Fruit fly (Drosophila melanogaster) whole organism, embryonic: ENCODE measurements around the gene CheB38c.
A peak's percentile ranks its signal among the peaks of the same experiment; 100 is the strongest.

Source experiments
- Ada2b ChIP-seq: fragments of 200-800 bp; sonication (Bioruptor generic); IDR thresholded peaks from 2 replicates; pipeline ENCODE4 v1.3.6; 2022; ENCODE audit warnings: missing biosample characterization, missing genetic modification characterization
- B-H2 ChIP-seq: fragments of 200-800 bp; sonication (Bioruptor generic); optimal IDR thresholded peaks from 2 replicates; lab custom pipeline; 2018; ENCODE audit warnings: missing biosample characterization, mild to moderate bottlenecking, missing genetic modification characterization
- Bdp1 ChIP-seq: fragments of 200-800 bp; sonication (Bioruptor generic); optimal IDR thresholded peaks from 3 replicates; lab custom pipeline; 2016; ENCODE audit warnings: missing biosample characterization, missing genetic modification characterization
- CG10209 ChIP-seq: fragments of 200-800 bp; sonication (Bioruptor generic); optimal IDR thresholded peaks from 3 replicates; lab custom pipeline; 2017; ENCODE audit warnings: missing biosample characterization, mild to moderate bottlenecking, missing genetic modification characterization, missing genetic modification reagents
- CG10654 ChIP-seq: fragments of 200-800 bp; sonication (Bioruptor generic); optimal IDR thresholded peaks from 2 replicates; lab custom pipeline; 2016; ENCODE audit warnings: missing biosample characterization, missing genetic modification characterization
- CG11085 ChIP-seq: fragments of 200-800 bp; sonication (Bioruptor generic); IDR thresholded peaks from 2 replicates; pipeline ENCODE4 v1.3.6; 2022; ENCODE audit warnings: missing biosample characterization, missing genetic modification characterization
- CG11093 ChIP-seq: fragments of 200-800 bp; sonication (Bioruptor generic); IDR thresholded peaks from 3 replicates; pipeline ENCODE4 v1.3.6; 2022; ENCODE audit warnings: missing biosample characterization, missing genetic modification characterization
- CG12391 ChIP-seq: fragments of 200-800 bp; sonication (Bioruptor generic); optimal IDR thresholded peaks from 3 replicates; lab custom pipeline; 2018; ENCODE audit warnings: missing biosample characterization, mild to moderate bottlenecking, missing genetic modification characterization, moderate library complexity
- CG12942 ChIP-seq: fragments of 200-800 bp; sonication (Bioruptor generic); optimal IDR thresholded peaks from 3 replicates; lab custom pipeline; 2016; ENCODE audit warnings: missing biosample characterization, missing genetic modification characterization
- CG13287 ChIP-seq: fragments of 200-800 bp; sonication (Bioruptor generic); IDR thresholded peaks from 2 replicates; pipeline ENCODE4 v1.3.6; 2022; ENCODE audit warnings: missing biosample characterization, missing genetic modification characterization; ENCODE audit not compliant: partially characterized antibody
- CG13424 ChIP-seq: fragments of 200-800 bp; sonication (Bioruptor generic); optimal IDR thresholded peaks from 2 replicates; lab custom pipeline; 2019; ENCODE audit warnings: missing biosample characterization, mild to moderate bottlenecking, missing genetic modification characterization, moderate library complexity
- CG13775 ChIP-seq: fragments of 200-800 bp; sonication (Bioruptor generic); optimal IDR thresholded peaks from 3 replicates; lab custom pipeline; 2017; ENCODE audit warnings: missing biosample characterization, mild to moderate bottlenecking, missing genetic modification characterization
- CG14050 ChIP-seq: fragments of 200-800 bp; sonication (Bioruptor generic); IDR thresholded peaks from 3 replicates; pipeline ENCODE4 v1.3.6; 2022; ENCODE audit warnings: missing biosample characterization, missing genetic modification characterization
- CG1647 ChIP-seq: fragments of 200-800 bp; sonication (Bioruptor generic); optimal IDR thresholded peaks from 3 replicates; lab custom pipeline; 2016; ENCODE audit warnings: missing biosample characterization, missing genetic modification characterization
- CG17385 ChIP-seq: fragments of 200-800 bp; sonication (Bioruptor generic); optimal IDR thresholded peaks from 3 replicates; lab custom pipeline; 2018; ENCODE audit warnings: missing biosample characterization, mild to moderate bottlenecking, missing genetic modification characterization
- CG18262 ChIP-seq: fragments of 200-800 bp; optimal IDR thresholded peaks from 3 replicates; lab custom pipeline; 2019; ENCODE audit warnings: missing biosample characterization, mild to moderate bottlenecking, missing genetic modification characterization, moderate library complexity
- CG1832 ChIP-seq: fragments of 200-800 bp; sonication (Bioruptor generic); optimal IDR thresholded peaks from 2 replicates; lab custom pipeline; 2017; ENCODE audit warnings: missing biosample characterization, mild to moderate bottlenecking, missing genetic modification characterization, inconsistent platforms
- CG18476 ChIP-seq: fragments of 200-800 bp; sonication (Bioruptor generic); optimal IDR thresholded peaks from 2 replicates; lab custom pipeline; 2016; ENCODE audit warnings: missing biosample characterization, mild to moderate bottlenecking, missing genetic modification characterization
- CG31388 ChIP-seq: fragments of 200-800 bp; sonication (Bioruptor generic); optimal IDR thresholded peaks from 2 replicates; lab custom pipeline; 2016; ENCODE audit warnings: missing biosample characterization, missing genetic modification characterization
- CG5953 ChIP-seq: fragments of 200-800 bp; sonication (Bioruptor generic); IDR thresholded peaks from 2 replicates; pipeline ENCODE4 v1.3.6; 2022; ENCODE audit warnings: missing biosample characterization, missing genetic modification characterization
- CG6765 ChIP-seq: fragments of 200-800 bp; sonication (Bioruptor generic); optimal IDR thresholded peaks from 3 replicates; lab custom pipeline; 2017; ENCODE audit warnings: missing biosample characterization, mild to moderate bottlenecking, missing genetic modification characterization
- CG8089 ChIP-seq: fragments of 200-800 bp; sonication (Bioruptor generic); optimal IDR thresholded peaks from 3 replicates; lab custom pipeline; 2016; ENCODE audit warnings: missing biosample characterization, missing genetic modification characterization
- CTCF ChIP-seq: fragments of 200-800 bp; sonication (Bioruptor generic); optimal IDR thresholded peaks from 2 replicates; lab custom pipeline; 2017; ENCODE audit warnings: missing biosample characterization, mild to moderate bottlenecking, missing genetic modification characterization, moderate library complexity
- Deaf1 ChIP-seq: fragments of 200-800 bp; optimal IDR thresholded peaks from 3 replicates; lab custom pipeline; 2019; ENCODE audit warnings: missing biosample characterization, mild to moderate bottlenecking, missing genetic modification characterization, moderate library complexity
- Dfd ChIP-seq, 2 experiments: fragments of >200 bp; optimal IDR thresholded peaks; 2 replicates each; lab custom pipeline; 2017; ENCODE audit warnings: missing biosample characterization in 2 of 2, missing genetic modification characterization in 2 of 2
- Dip3 ChIP-seq: fragments of 200-800 bp; sonication (Bioruptor generic); optimal IDR thresholded peaks from 3 replicates; lab custom pipeline; 2016; ENCODE audit warnings: missing biosample characterization, missing genetic modification characterization
- Ets65A ChIP-seq: fragments of 200-800 bp; sonication (Bioruptor generic); peaks from one replicate; lab custom pipeline; 2016; ENCODE audit warnings: missing biosample characterization, missing genetic modification characterization
- Hmx ChIP-seq: fragments of 200-800 bp; sonication (Bioruptor generic); optimal IDR thresholded peaks from 2 replicates; lab custom pipeline; 2016; ENCODE audit warnings: missing biosample characterization, missing genetic modification characterization
- Hsf ChIP-seq: fragments of 200-800 bp; sonication (Bioruptor generic); optimal IDR thresholded peaks from 3 replicates; lab custom pipeline; 2016; ENCODE audit warnings: missing biosample characterization, missing genetic modification characterization
- NC2β ChIP-seq: fragments of 200-800 bp; sonication (Bioruptor generic); optimal IDR thresholded peaks from 2 replicates; lab custom pipeline; 2016; ENCODE audit warnings: missing biosample characterization, missing genetic modification characterization
- TFAM ChIP-seq: fragments of 200-800 bp; sonication (Bioruptor generic); optimal IDR thresholded peaks from 2 replicates; lab custom pipeline; 2017; ENCODE audit warnings: missing biosample characterization, missing genetic modification characterization, inconsistent platforms
- ara ChIP-seq: fragments of 200-800 bp; sonication (Bioruptor generic); IDR thresholded peaks from 2 replicates; pipeline ENCODE4 v1.3.6; 2022; ENCODE audit warnings: missing biosample characterization, missing genetic modification characterization
- br ChIP-seq: fragments of >200 bp; optimal IDR thresholded peaks from 2 replicates; lab custom pipeline; 2017
- bsh ChIP-seq, 2 experiments: fragments of 200-800 bp; sonication (Bioruptor generic); optimal IDR thresholded peaks; 2 replicates each; lab custom pipeline; 2017 to 2018; ENCODE audit warnings: mild to moderate bottlenecking in 2 of 2, missing biosample characterization in 2 of 2, missing genetic modification characterization in 2 of 2, moderate library complexity in 1 of 2
- btn ChIP-seq: fragments of 200-800 bp; sonication (Bioruptor generic); optimal IDR thresholded peaks from 2 replicates; lab custom pipeline; 2016; ENCODE audit warnings: missing biosample characterization, missing genetic modification characterization
- ci ChIP-seq: fragments of 200-800 bp; sonication (Bioruptor generic); IDR thresholded peaks from 3 replicates; pipeline ENCODE4 v1.3.6; 2022; ENCODE audit warnings: missing biosample characterization, missing genetic modification characterization
- emc ChIP-seq: fragments of 200-800 bp; sonication (Bioruptor generic); optimal IDR thresholded peaks from 2 replicates; lab custom pipeline; 2016; ENCODE audit warnings: missing biosample characterization, missing genetic modification characterization
- ftz-f1 ChIP-seq: fragments of 200-800 bp; sonication (Bioruptor generic); optimal IDR thresholded peaks from 2 replicates; lab custom pipeline; 2016; ENCODE audit warnings: missing biosample characterization, missing genetic modification characterization
- gt ChIP-seq: fragments of 200-800 bp; sonication (Bioruptor generic); IDR thresholded peaks from 2 replicates; pipeline ENCODE4 v1.3.6; 2022; ENCODE audit warnings: missing biosample characterization, missing genetic modification characterization
- hkb ChIP-seq, 2 experiments: fragments of 200-800 bp in 1 of 2; fragments of >200 bp in 1 of 2; sonication (Bioruptor generic) in 1 of 2; IDR thresholded peaks in 1 of 2; optimal IDR thresholded peaks in 1 of 2; 2 replicates each; pipeline versions ENCODE4 v1.3.6 to Lab custom; 2017 to 2022; ENCODE audit warnings: missing biosample characterization in 1 of 2, missing genetic modification characterization in 1 of 2
- inv ChIP-seq: fragments of 200-800 bp; sonication (Bioruptor generic); IDR thresholded peaks from 2 replicates; pipeline ENCODE4 v1.3.6; 2022; ENCODE audit warnings: missing biosample characterization, missing genetic modification characterization; ENCODE audit not compliant: partially characterized antibody
- kay ChIP-seq: fragments of 200-800 bp; sonication (Bioruptor generic); optimal IDR thresholded peaks from 2 replicates; lab custom pipeline; 2016; ENCODE audit warnings: missing biosample characterization, missing genetic modification characterization
- mam ChIP-seq: fragments of 200-800 bp; sonication (Bioruptor generic); optimal IDR thresholded peaks from 3 replicates; lab custom pipeline; 2016; ENCODE audit warnings: missing biosample characterization, missing genetic modification characterization
- onecut ChIP-seq: fragments of 200-800 bp; sonication (Bioruptor generic); IDR thresholded peaks from 2 replicates; pipeline ENCODE4 v1.3.6; 2022; ENCODE audit warnings: missing biosample characterization, missing genetic modification characterization
- pnt ChIP-seq: fragments of 200-800 bp; sonication (Bioruptor generic); optimal IDR thresholded peaks from 3 replicates; lab custom pipeline; 2016; ENCODE audit warnings: missing biosample characterization, missing genetic modification characterization
- pum ChIP-seq: fragments of 200-800 bp; sonication (Bioruptor generic); optimal IDR thresholded peaks from 2 replicates; lab custom pipeline; 2016; ENCODE audit warnings: missing biosample characterization, missing genetic modification characterization
- shn ChIP-seq: fragments of 200-800 bp; sonication (Bioruptor generic); optimal IDR thresholded peaks from 3 replicates; lab custom pipeline; 2016; ENCODE audit warnings: missing biosample characterization, missing genetic modification characterization
- sna ChIP-seq: fragments of 200-800 bp; sonication (Bioruptor generic); IDR thresholded peaks from 2 replicates; pipeline ENCODE4 v1.3.6; 2022; ENCODE audit warnings: missing biosample characterization, missing genetic modification characterization; ENCODE audit not compliant: partially characterized antibody
- tap ChIP-seq: fragments of 200-800 bp; optimal IDR thresholded peaks from 3 replicates; lab custom pipeline; 2019; ENCODE audit warnings: missing biosample characterization, mild to moderate bottlenecking, missing genetic modification characterization, moderate library complexity
- tio ChIP-seq: fragments of 200-800 bp; sonication (Bioruptor generic); optimal IDR thresholded peaks from 2 replicates; lab custom pipeline; 2017; ENCODE audit warnings: missing biosample characterization, missing genetic modification characterization, inconsistent platforms
- wor ChIP-seq: fragments of 200-800 bp; sonication (Bioruptor generic); IDR thresholded peaks from 2 replicates; pipeline ENCODE4 v1.3.6; 2022; ENCODE audit warnings: missing biosample characterization, missing genetic modification characterization
- z ChIP-seq: fragments of 200-800 bp; sonication (Bioruptor generic); IDR thresholded peaks from 3 replicates; pipeline ENCODE4 v1.3.6; 2022; ENCODE audit warnings: missing biosample characterization, missing genetic modification characterization
- zfh1 ChIP-seq: fragments of 200-800 bp; sonication (Bioruptor generic); IDR thresholded peaks from 3 replicates; pipeline ENCODE4 v1.3.6; 2022; ENCODE audit warnings: missing biosample characterization, missing genetic modification characterization

CheB38c gene

dm6 chr2L:20780768-20781167 lies 39.9 kb downstream of the CheB38c start (continued):
- peak; percentile 5 for TF ChIP-seq tap (tag; lab: Kevin White, UChicago)
- TF ChIP-seq NC2β (GFP tag; lab: Kevin White, UChicago), result peak; percentile 50
- peak; percentile 72 for TF ChIP-seq onecut (GFP tag; lab: Robert Waterston, UW)
- TF ChIP-seq emc, result no peak
- TF ChIP-seq sna (GFP tag; lab: Robert Waterston, UW), result no peak
- peak; percentile 2 for TF ChIP-seq pum (GFP tag; lab: Kevin White, UChicago)
- TF ChIP-seq Bdp1, result peak; percentile 30
- TF ChIP-seq kay, result no peak
- TF ChIP-seq gt (GFP tag; lab: Robert Waterston, UW), result no peak; the same call in 1 of the 2 replicates
- peak; percentile 82 for TF ChIP-seq ci (GFP tag; lab: Robert Waterston, UW)
- peak; percentile 74; the same call in 2 of the 3 replicates for TF ChIP-seq zfh1
- no peak for TF ChIP-seq CG13287
- TF ChIP-seq Hsf (GFP tag; lab: Kevin White, UChicago), result peak; percentile 38
- TF ChIP-seq wor, result no peak
- TF ChIP-seq Deaf1 (tag; lab: Kevin White, UChicago), result no peak
- peak; percentile 50 for TF ChIP-seq CG8089 (GFP tag; lab: Kevin White, UChicago)
- peak; percentile 81 for TF ChIP-seq CG10209
- peak; percentile 29 for TF ChIP-seq TFAM
- peak; percentile 2 for TF ChIP-seq CG18476 (GFP tag; lab: Kevin White, UChicago)
- TF ChIP-seq ftz-f1, result no peak
- peak; percentile 28 for TF ChIP-seq shn (GFP tag; lab: Kevin White, UChicago)
- no peak for TF ChIP-seq CTCF (GFP tag; lab: Kevin White, UChicago)
- TF ChIP-seq CG18262, result peak; percentile 59
- no peak for TF ChIP-seq br (lab: Kevin White, UChicago)
- TF ChIP-seq CG6765 (GFP tag; lab: Kevin White, UChicago), result peak; percentile 57
- TF ChIP-seq tio (GFP tag; lab: Kevin White, UChicago), result no peak
- no peak for TF ChIP-seq CG1832 (GFP tag; lab: Kevin White, UChicago)
- TF ChIP-seq mam, result peak; percentile 1
- TF ChIP-seq B-H2 (GFP tag; lab: Kevin White, UChicago), result peak; percentile 16
- TF ChIP-seq CG5953, result peak; percentile 52; the same call in 1 of the 2 replicates
- TF ChIP-seq bsh (GFP tag; optimal IDR thresholded peaks at IDR 0.05; lab: Kevin White, UChicago), result peak in 1 of 2 experiments; percentile 66
- no peak for TF ChIP-seq CG11093 (GFP tag; lab: Robert Waterston, UW)
- no peak for TF ChIP-seq hkb (optimal IDR thresholded peaks at IDR 0.05; lab: Kevin White, UChicago)
- TF ChIP-seq hkb (GFP tag; IDR thresholded peaks at IDR 0.05; lab: Robert Waterston, UW), result peak; percentile 67
- TF ChIP-seq CG13424 (tag; lab: Kevin White, UChicago), result peak; percentile 58
- TF ChIP-seq CG12942 (GFP tag; lab: Kevin White, UChicago), result peak; percentile 24
- peak; percentile 32 for TF ChIP-seq CG12391 (tag; lab: Kevin White, UChicago)
- no peak for TF ChIP-seq Ets65A (GFP tag; lab: Kevin White, UChicago)
- peak; percentile 32 for TF ChIP-seq CG10654 (GFP tag; lab: Kevin White, UChicago)
- TF ChIP-seq CG31388 (GFP tag; lab: Kevin White, UChicago), result no peak
- TF ChIP-seq pnt, result peak; percentile 51
- TF ChIP-seq Ada2b (GFP tag; lab: Robert Waterston, UW), result no peak
- TF ChIP-seq CG14050 (GFP tag; lab: Robert Waterston, UW), result no peak
- TF ChIP-seq ara (GFP tag; lab: Robert Waterston, UW), result peak; percentile 50; the same call in 1 of the 2 replicates
- no peak for TF ChIP-seq CG13775 (GFP tag; lab: Kevin White, UChicago)
- TF ChIP-seq z (GFP tag; lab: Robert Waterston, UW), result no peak
- TF ChIP-seq Dfd (GFP tag; optimal IDR thresholded peaks at IDR 0.05; lab: Kevin White, UChicago), result no peak
- TF ChIP-seq Dip3 (GFP tag; lab: Kevin White, UChicago), result peak; percentile 11
- TF ChIP-seq CG17385 (GFP tag; lab: Kevin White, UChicago), result peak; percentile 50
- TF ChIP-seq Hmx (GFP tag; lab: Kevin White, UChicago), result no peak
- peak; percentile 7 for TF ChIP-seq CG1647 (GFP tag; lab: Kevin White, UChicago)
- TF ChIP-seq CG11085 (GFP tag; lab: Robert Waterston, UW), result no peak
- TF ChIP-seq btn (GFP tag; lab: Kevin White, UChicago), result peak; percentile 71
- no peak for TF ChIP-seq inv (GFP tag; lab: Robert Waterston, UW)
